Worm (Caenorhabditis elegans): ENCODE results near the gene msp-64.
"Not testable (repeated sequence)": the region's sequence is repeated elsewhere in the genome, so short reads cannot be mapped to it uniquely, and the experiment has no call there.

The msp-64 gene

DNA sequence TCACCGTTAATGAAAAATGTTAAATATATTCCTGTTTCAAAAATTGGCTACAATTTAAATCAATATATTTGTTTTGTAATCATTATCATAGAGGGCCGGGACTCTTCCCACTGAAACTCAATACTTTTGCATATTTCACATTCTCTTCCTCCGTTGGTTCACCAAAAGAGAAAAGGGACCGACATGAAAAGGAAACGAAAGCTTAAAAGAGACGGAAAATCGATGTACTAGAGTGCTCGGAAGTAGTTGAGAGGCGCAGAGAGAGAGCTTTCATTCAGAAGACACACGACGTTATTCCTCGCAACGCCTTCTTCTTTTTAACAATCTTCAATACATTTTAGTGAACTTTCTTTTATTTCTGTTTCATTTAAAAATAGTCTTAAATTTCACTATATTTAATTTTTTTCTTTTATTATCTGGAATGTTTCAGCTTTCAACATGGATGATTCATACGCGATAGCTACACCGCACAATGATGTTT, 10.2 kb upstream of the msp-64 start, which contains the start of gene ehs-1 (continued):
- TF ChIP-seq lsy-12 (tag; optimal IDR thresholded peaks at IDR 0.05) (no peak), pha-4 (tag; optimal IDR thresholded peaks at IDR 0.05) (no peak), lin-15B (tag; optimal IDR thresholded peaks at IDR 0.05) (peak; percentile 8), ZK546.5 (tag; optimal IDR thresholded peaks at IDR 0.05) (no peak), nhr-67 (tag; optimal IDR thresholded peaks at IDR 0.05) (no peak), lin-39 (tag; optimal IDR thresholded peaks at IDR 0.05) (peak; percentile 25), egl-27 (tag; optimal IDR thresholded peaks at IDR 0.05) (no peak), ztf-4 (tag; optimal IDR thresholded peaks at IDR 0.05) (no peak), sea-2 (GFP tag; optimal IDR thresholded peaks at IDR 0.05) (peak; percentile 65), nhr-23 (tag; optimal IDR thresholded peaks at IDR 0.05) (no peak), elt-1 (tag; optimal IDR thresholded peaks at IDR 0.05) (no peak), nhr-12 (tag; optimal IDR thresholded peaks at IDR 0.05) (no peak), skn-1 (tag; optimal IDR thresholded peaks at IDR 0.05) (no peak), zag-1 (tag; optimal IDR thresholded peaks at IDR 0.05) (no peak)

DNA sequence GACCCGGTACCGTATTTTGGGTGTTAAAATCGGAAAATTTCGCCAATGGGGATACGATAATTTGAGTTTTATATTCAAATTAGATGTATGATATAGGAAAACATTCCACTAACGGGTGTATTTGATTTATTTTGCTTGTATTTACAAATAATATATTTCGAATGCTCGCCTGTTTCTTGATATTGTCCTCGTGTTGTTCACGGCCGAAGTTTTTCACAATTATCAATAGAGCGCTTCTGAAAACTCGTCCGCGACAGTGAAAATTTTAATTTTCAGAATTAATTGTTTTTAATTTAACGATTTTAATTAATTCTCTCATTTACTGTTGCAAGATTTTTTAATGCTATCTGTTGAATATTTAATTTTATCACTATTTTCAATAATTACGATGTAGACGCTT, 9.5 kb upstream of the msp-64 start:
- TF ChIP-seq ama-1 (optimal IDR thresholded peaks at IDR 0.05): no peak
- TF ChIP-seq fkh-10 (GFP tag; optimal IDR thresholded peaks at IDR 0.05): no peak
- peak; percentile 49 for TF ChIP-seq nhr-43 (tag; optimal IDR thresholded peaks at IDR 0.05; ENCODE audit: poor library complexity, severe bottlenecking)
- TF ChIP-seq nhr-67 (tag; optimal IDR thresholded peaks at IDR 0.05): no peak
- no peak for TF ChIP-seq elt-3 (tag; optimal IDR thresholded peaks at IDR 0.05)
- no peak for TF ChIP-seq egl-5 (tag; optimal IDR thresholded peaks at IDR 0.05)
- TF ChIP-seq ceh-82 (tag; optimal IDR thresholded peaks at IDR 0.05): no peak
- peak; percentile 16 for TF ChIP-seq skn-1 (tag; optimal IDR thresholded peaks at IDR 0.05)
- no peak for TF ChIP-seq mdl-1 (tag; optimal IDR thresholded peaks at IDR 0.05)
- TF ChIP-seq unc-62 (GFP tag; optimal IDR thresholded peaks at IDR 0.05): no peak
- no peak for TF ChIP-seq sea-2 (GFP tag; optimal IDR thresholded peaks at IDR 0.05)
- TF ChIP-seq lin-15B (tag; optimal IDR thresholded peaks at IDR 0.05): peak; percentile 20
- peak; percentile 53 for TF ChIP-seq elt-2 (tag; optimal IDR thresholded peaks at IDR 0.05)
- no peak for TF ChIP-seq lsy-12 (tag; optimal IDR thresholded peaks at IDR 0.05)
- TF ChIP-seq R02D3.7 (tag; optimal IDR thresholded peaks at IDR 0.05): no peak
- no peak for TF ChIP-seq ceh-9 (tag; optimal IDR thresholded peaks at IDR 0.05)
- no peak for TF ChIP-seq zag-1 (tag; optimal IDR thresholded peaks at IDR 0.05)
- no peak for TF ChIP-seq aly-2 (tag; optimal IDR thresholded peaks at IDR 0.05)
- TF ChIP-seq nhr-25 (tag; optimal IDR thresholded peaks at IDR 0.05): no peak
- no peak for TF ChIP-seq fkh-2 (tag; optimal IDR thresholded peaks at IDR 0.05)
- TF ChIP-seq nhr-237 (tag; optimal IDR thresholded peaks at IDR 0.05): no peak
- TF ChIP-seq ztf-11 (tag; optimal IDR thresholded peaks at IDR 0.05): no peak
- TF ChIP-seq pqm-1 (tag; optimal IDR thresholded peaks at IDR 0.05): peak; percentile 39
- TF ChIP-seq snpc-4 (tag; optimal IDR thresholded peaks at IDR 0.05): no peak

DNA sequence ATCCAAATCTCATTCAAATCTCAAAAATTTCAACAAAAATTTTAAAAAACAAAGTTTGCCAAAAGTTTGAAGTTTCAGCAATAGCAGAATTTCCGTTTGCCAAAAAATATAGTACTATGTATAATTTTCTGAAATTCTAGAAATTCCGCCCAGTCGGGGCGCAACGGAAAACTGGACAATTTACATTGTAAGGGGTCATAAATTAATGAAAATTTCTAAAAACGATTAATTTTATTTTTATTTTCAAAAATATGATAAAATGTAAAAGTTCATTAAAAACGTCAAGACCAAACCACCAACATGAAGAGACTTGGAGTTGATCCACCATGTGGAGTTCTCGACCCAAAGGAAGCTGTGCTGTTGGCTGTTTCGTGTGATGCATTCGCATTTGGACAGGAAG, 8.2 kb upstream of the msp-64 start, which contains the start of gene ZK1248.4:
ZK1248.4 (plus strand) TSS at position 301 of the 400 bp plus-strand sequence.
- no peak for TF ChIP-seq egl-5 (tag; optimal IDR thresholded peaks at IDR 0.05)
- TF ChIP-seq unc-62 (GFP tag; optimal IDR thresholded peaks at IDR 0.05): no peak
- TF ChIP-seq ztf-11 (tag; optimal IDR thresholded peaks at IDR 0.05): no peak
- no peak for TF ChIP-seq jun-1 (tag; optimal IDR thresholded peaks at IDR 0.05)
- TF ChIP-seq zag-1 (tag; optimal IDR thresholded peaks at IDR 0.05): no peak
- no peak for TF ChIP-seq nhr-77 (tag; optimal IDR thresholded peaks at IDR 0.05)
- TF ChIP-seq nhr-23 (tag; optimal IDR thresholded peaks at IDR 0.05): no peak
- no peak for TF ChIP-seq elt-3 (tag; optimal IDR thresholded peaks at IDR 0.05)
- TF ChIP-seq eor-1 (tag; optimal IDR thresholded peaks at IDR 0.05): no peak

DNA sequence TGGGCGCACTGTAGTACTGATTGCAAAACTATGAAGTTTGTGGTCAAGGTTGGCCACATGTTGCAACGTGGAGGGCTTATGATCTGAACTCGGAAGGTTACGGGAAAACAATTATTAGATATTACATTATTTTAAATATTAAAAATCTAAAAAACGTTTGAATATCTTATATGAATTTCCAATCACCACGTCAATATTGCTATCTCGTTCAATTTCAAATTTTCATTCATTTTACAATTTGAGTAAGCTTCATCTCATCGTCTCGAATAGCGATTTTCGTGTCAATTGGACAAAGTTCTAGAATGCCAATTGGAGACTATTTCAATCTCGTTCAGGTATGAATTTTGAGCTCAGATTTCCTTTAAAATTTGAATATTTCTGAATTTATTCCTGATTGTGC, 6.2 kb upstream of the msp-64 start, which contains the start of gene ZK1248.20:
ZK1248.20 (plus strand) TSS at position 301 of the 400 bp plus-strand sequence.
- no peak for TF ChIP-seq unc-39 (tag; optimal IDR thresholded peaks at IDR 0.05)

DNA sequence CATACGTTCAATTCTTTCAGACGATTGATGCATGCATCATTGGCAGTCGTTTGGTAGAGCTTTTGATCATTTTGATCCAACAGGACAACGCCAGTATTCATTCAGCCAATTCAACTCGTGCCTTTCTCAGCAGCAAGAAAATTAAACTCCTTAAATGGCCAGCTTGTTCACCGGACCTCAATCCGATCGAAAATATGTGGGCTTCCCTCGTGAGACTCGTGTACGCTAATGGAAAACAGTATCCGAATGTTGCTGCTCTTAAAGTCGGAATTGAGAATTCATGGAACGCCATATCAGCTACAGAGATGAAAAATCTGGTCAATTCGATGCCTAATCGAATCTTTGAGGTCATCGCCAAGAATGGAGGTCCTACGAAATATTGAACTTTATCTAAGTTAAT, 5.3 kb upstream of the msp-64 start, which contains the start of gene wago-5:
wago-5 (minus strand) TSS at position 101 of the 400 bp plus-strand sequence.
- TF ChIP-seq nhr-12 (tag; optimal IDR thresholded peaks at IDR 0.05); eor-1 (tag; optimal IDR thresholded peaks at IDR 0.05); ama-1 (optimal IDR thresholded peaks at IDR 0.05): not testable (repeated sequence)

All from whole organism, L3 larva.